Worm (Caenorhabditis elegans): ENCODE results near the gene ribo-1.
A peak's percentile ranks its signal among the peaks of the same experiment; 100 is the strongest.

Gene ribo-1

ce11 chrIV:6956668-6957067 is 46.2 kb downstream of the ribo-1 start (continued):
- no peak for TF ChIP-seq lin-39 (tag; optimal IDR thresholded peaks at IDR 0.05)
- no peak for TF ChIP-seq ceh-20 (GFP tag; IDR thresholded peaks at IDR 0.05)
- TF ChIP-seq Y5F2A.4 (GFP tag; optimal IDR thresholded peaks at IDR 0.05), result no peak
- TF ChIP-seq lim-7 (GFP tag; IDR thresholded peaks at IDR 0.05), result no peak
- no peak for TF ChIP-seq ceh-44 (GFP tag; IDR thresholded peaks at IDR 0.05)
- no peak for TF ChIP-seq unc-39 (tag; optimal IDR thresholded peaks at IDR 0.05)
- TF ChIP-seq lin-38 (GFP tag; IDR thresholded peaks at IDR 0.05), result no peak
- no peak for TF ChIP-seq Y105C5A.15 (GFP tag; IDR thresholded peaks at IDR 0.05)
- TF ChIP-seq mdt-29 (GFP tag; IDR thresholded peaks at IDR 0.05), result no peak
- TF ChIP-seq nhr-11 (tag; optimal IDR thresholded peaks at IDR 0.05), result no peak
- no peak for TF ChIP-seq zip-11 (GFP tag; IDR thresholded peaks at IDR 0.05)
- TF ChIP-seq dpl-1 (GFP tag; optimal IDR thresholded peaks at IDR 0.05), result no peak
- no peak for TF ChIP-seq daf-16 (GFP tag; optimal IDR thresholded peaks at IDR 0.05)
- no peak for TF ChIP-seq daf-16 (tag; optimal IDR thresholded peaks at IDR 0.05)
- TF ChIP-seq ces-1 (GFP tag; optimal IDR thresholded peaks at IDR 0.05), result peak; percentile 78
- no peak for TF ChIP-seq nhr-6 (tag; optimal IDR thresholded peaks at IDR 0.05)
- TF ChIP-seq lsy-2 (tag; optimal IDR thresholded peaks at IDR 0.05), result peak in 1 of 2 experiments; percentile 47
- no peak for TF ChIP-seq madf-9 (GFP tag; conservative IDR thresholded peaks at IDR 0.05)
- no peak for TF ChIP-seq F49E8.2 (tag; optimal IDR thresholded peaks at IDR 0.05; ENCODE audit: borderline replicate concordance)
- no peak for TF ChIP-seq ceh-82 (tag; optimal IDR thresholded peaks at IDR 0.05)
- no peak for TF ChIP-seq lir-3 (tag; optimal IDR thresholded peaks at IDR 0.05)
- TF ChIP-seq ztf-11 (tag; optimal IDR thresholded peaks at IDR 0.05), result no peak
- no peak for TF ChIP-seq daf-19 (GFP tag; conservative IDR thresholded peaks at IDR 0.05)
- TF ChIP-seq nhr-25 (tag; optimal IDR thresholded peaks at IDR 0.05; ENCODE audit: borderline replicate concordance, insufficient read depth), result no peak
- TF ChIP-seq nhr-48 (tag; optimal IDR thresholded peaks at IDR 0.05), result no peak
- TF ChIP-seq attf-4 (tag; optimal IDR thresholded peaks at IDR 0.05), result no peak
- TF ChIP-seq lin-13 (GFP tag; optimal IDR thresholded peaks at IDR 0.05), result no peak
- TF ChIP-seq F37D6.2 (tag; optimal IDR thresholded peaks at IDR 0.05), result no peak
- no peak for TF ChIP-seq ZK546.5 (tag; optimal IDR thresholded peaks at IDR 0.05)
- peak; percentile 25 for TF ChIP-seq aha-1 (tag)
- TF ChIP-seq sdz-12 (GFP tag; optimal IDR thresholded peaks at IDR 0.05), result no peak
- no peak for TF ChIP-seq hif-1 (tag; optimal IDR thresholded peaks at IDR 0.05)
- TF ChIP-seq tra-1 (GFP tag; IDR thresholded peaks at IDR 0.05), result no peak
- TF ChIP-seq egl-43 (GFP tag; IDR thresholded peaks at IDR 0.05), result no peak
- TF ChIP-seq arid-1 (GFP tag; conservative IDR thresholded peaks at IDR 0.05), result no peak
- no peak for TF ChIP-seq Y48G9A.11 (GFP tag; IDR thresholded peaks at IDR 0.05)
- TF ChIP-seq tag-97 (GFP tag; IDR thresholded peaks at IDR 0.05), result no peak
- TF ChIP-seq dmd-9 (GFP tag; IDR thresholded peaks at IDR 0.05), result no peak
- TF ChIP-seq madf-5 (GFP tag; IDR thresholded peaks at IDR 0.05), result no peak
- TF ChIP-seq ceh-62 (tag; optimal IDR thresholded peaks at IDR 0.05), result no peak
- TF ChIP-seq R02D3.7 (tag; optimal IDR thresholded peaks at IDR 0.05), result no peak
- no peak for TF ChIP-seq unc-130 (GFP tag; optimal IDR thresholded peaks at IDR 0.05)
- no peak for TF ChIP-seq nhr-102 (tag; optimal IDR thresholded peaks at IDR 0.05)
- 0 out of 2 replicates have a peak, but pooled peaks have one; percentile 15 for TF ChIP-seq dmd-6 (GFP tag; IDR thresholded peaks at IDR 0.05)
- TF ChIP-seq daf-12 (tag; optimal IDR thresholded peaks at IDR 0.05), result no peak
- TF ChIP-seq mes-2 (tag; optimal IDR thresholded peaks at IDR 0.05; ENCODE audit: poor library complexity, severe bottlenecking), result no peak
- TF ChIP-seq snpc-4 (tag; optimal IDR thresholded peaks at IDR 0.05), result no peak
- TF ChIP-seq set-16 (GFP tag; IDR thresholded peaks at IDR 0.05), result no peak
- TF ChIP-seq fkh-10 (GFP tag; optimal IDR thresholded peaks at IDR 0.05), result peak; percentile 83
- TF ChIP-seq F44E2.7 (GFP tag; IDR thresholded peaks at IDR 0.05), result no peak
- TF ChIP-seq php-3 (GFP tag; IDR thresholded peaks at IDR 0.05), result no peak
- no peak for TF ChIP-seq ama-1 (optimal IDR thresholded peaks at IDR 0.05)
- TF ChIP-seq jun-1 (tag; optimal IDR thresholded peaks at IDR 0.05), result no peak

Measured in whole organism, L4 larva.